Fruit fly (Drosophila melanogaster): ENCODE data around the gene Eip74EF.

Eip74EF gene

DNA sequence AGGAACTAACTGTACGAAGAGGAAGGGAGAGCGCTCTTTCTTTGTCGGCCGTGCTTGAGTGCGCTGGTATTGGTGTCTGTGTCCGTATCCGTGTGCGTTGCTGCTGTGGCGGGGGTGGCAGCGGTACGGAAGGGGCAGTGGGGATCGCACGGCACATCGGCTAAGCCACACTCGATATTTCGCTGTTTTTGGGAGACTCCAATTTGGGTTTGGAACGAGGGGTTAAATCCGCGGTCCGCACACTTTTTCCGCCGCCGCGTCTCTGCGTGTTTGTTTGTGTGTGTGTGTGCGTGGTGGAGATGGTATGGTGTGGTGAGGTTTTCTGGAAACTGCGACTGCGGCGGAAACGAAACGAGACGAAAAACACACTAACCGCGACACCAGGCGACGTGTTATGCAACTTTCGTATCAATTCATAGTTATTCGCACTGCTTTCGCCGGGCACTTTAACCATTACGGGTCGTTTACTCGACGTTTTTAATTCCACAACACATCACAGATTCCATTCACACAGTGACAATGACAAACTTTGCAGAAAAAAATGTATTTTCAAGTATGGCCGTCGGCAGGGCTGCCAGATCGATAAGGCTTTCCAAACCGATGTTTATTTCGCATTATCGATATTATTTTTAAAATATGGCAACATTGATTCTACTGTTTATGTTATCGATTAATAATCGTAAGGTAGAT is 61.8 kb downstream of the Eip74EF start, which contains the start of gene CycT (continued):
- TF ChIP-seq dati (GFP tag; IDR thresholded peaks at IDR 0.05), result no peak
- no peak for TF ChIP-seq bigmax (GFP tag; optimal IDR thresholded peaks at IDR 0.05)
- peak; percentile 82 for TF ChIP-seq Doc3 (GFP tag; IDR thresholded peaks at IDR 0.05; ENCODE audit: partially characterized antibody)
- no peak for TF ChIP-seq Dip3 (GFP tag; optimal IDR thresholded peaks at IDR 0.05)
- TF ChIP-seq BEAF-32 (GFP tag; optimal IDR thresholded peaks at IDR 0.05), result peak; percentile 92
- TF ChIP-seq H2.0 (GFP tag; IDR thresholded peaks at IDR 0.05), result no peak
- peak; percentile 0 for TF ChIP-seq Mad (GFP tag; optimal IDR thresholded peaks at IDR 0.05)
- peak; percentile 50 for TF ChIP-seq CG13894 (tag; optimal IDR thresholded peaks at IDR 0.05)
- peak; percentile 58; the same call in 2 of the 3 replicates for TF ChIP-seq CG17361 (GFP tag; IDR thresholded peaks at IDR 0.05)
- no peak for TF ChIP-seq slou (GFP tag; optimal IDR thresholded peaks at IDR 0.05)
- TF ChIP-seq CG7556 (GFP tag; optimal IDR thresholded peaks at IDR 0.05), result peak; percentile 46
- TF ChIP-seq Ptx1 (GFP tag; IDR thresholded peaks at IDR 0.05), result no peak
- TF ChIP-seq Nf-YB (GFP tag; optimal IDR thresholded peaks at IDR 0.05), result no peak
- peak; percentile 66 for TF ChIP-seq CG10267 (tag; optimal IDR thresholded peaks at IDR 0.05)
- TF ChIP-seq Lpt (GFP tag; optimal IDR thresholded peaks at IDR 0.05), result no peak
- no peak for TF ChIP-seq CG4360 (GFP tag; IDR thresholded peaks at IDR 0.05)
- no peak for TF ChIP-seq tin (GFP tag; optimal IDR thresholded peaks at IDR 0.05)
- peak; percentile 54 for TF ChIP-seq CG13624 (GFP tag; optimal IDR thresholded peaks at IDR 0.05)
- no peak for TF ChIP-seq CG2120 (GFP tag; optimal IDR thresholded peaks at IDR 0.05)
- TF ChIP-seq CG17359 (tag; optimal IDR thresholded peaks at IDR 0.05), result peak; percentile 15
- TF ChIP-seq CG17802 (tag; optimal IDR thresholded peaks at IDR 0.05), result peak; percentile 32
- TF ChIP-seq p53 (GFP tag; optimal IDR thresholded peaks at IDR 0.05), result peak; percentile 30
- no peak; the same call in 1 of the 2 replicates for TF ChIP-seq nerfin-2 (GFP tag; IDR thresholded peaks at IDR 0.05; ENCODE audit: partially characterized antibody)
- TF ChIP-seq HLH4C (GFP tag; IDR thresholded peaks at IDR 0.05; ENCODE audit: partially characterized antibody), result peak; percentile 89
- no peak for TF ChIP-seq pan (optimal IDR thresholded peaks at IDR 0.05)
- TF ChIP-seq pan (GFP tag; optimal IDR thresholded peaks at IDR 0.05 in 1 of 2, IDR thresholded peaks at IDR 0.05 in 1 of 2), result peak in 1 of 2 experiments; percentile 18
- TF ChIP-seq repo (GFP tag; optimal IDR thresholded peaks at IDR 0.05), result no peak
- no peak for TF ChIP-seq gce (GFP tag; IDR thresholded peaks at IDR 0.05)
- no peak for TF ChIP-seq lab (GFP tag; optimal IDR thresholded peaks at IDR 0.05)
- TF ChIP-seq Meics (GFP tag; optimal IDR thresholded peaks at IDR 0.05), result peak; percentile 63
- no peak for TF ChIP-seq aop (GFP tag; IDR thresholded peaks at IDR 0.05)
- no peak for TF ChIP-seq az2 (GFP tag; optimal IDR thresholded peaks at IDR 0.05)
- no peak for TF ChIP-seq CG16779 (GFP tag; IDR thresholded peaks at IDR 0.05)
- peak; percentile 1 for TF ChIP-seq salm (tag; optimal IDR thresholded peaks at IDR 0.05)
- no peak for TF ChIP-seq CG18599 (GFP tag; optimal IDR thresholded peaks at IDR 0.05)
- TF ChIP-seq CG15601 (tag; optimal IDR thresholded peaks at IDR 0.05), result peak; percentile 60
- TF ChIP-seq CG9215 (GFP tag; IDR thresholded peaks at IDR 0.05), result no peak
- no peak for TF ChIP-seq Doc2 (GFP tag; IDR thresholded peaks at IDR 0.05)
- peak; percentile 73 for TF ChIP-seq CG6854 (GFP tag; optimal IDR thresholded peaks at IDR 0.05)
- TF ChIP-seq CoRest (tag; optimal IDR thresholded peaks at IDR 0.05), result peak; percentile 23
- no peak for TF ChIP-seq stc (GFP tag; IDR thresholded peaks at IDR 0.05)
- peak; percentile 62 for TF ChIP-seq odd (GFP tag; optimal IDR thresholded peaks at IDR 0.05)
- no peak for TF ChIP-seq Gsc (GFP tag; IDR thresholded peaks at IDR 0.05)
- TF ChIP-seq gfzf (GFP tag; optimal IDR thresholded peaks at IDR 0.05), result peak; percentile 37
- TF ChIP-seq CG7963 (GFP tag; IDR thresholded peaks at IDR 0.05; ENCODE audit: partially characterized antibody), result peak; percentile 88
- TF ChIP-seq CG12769 (tag; optimal IDR thresholded peaks at IDR 0.05), result peak; percentile 16
- no peak for TF ChIP-seq Sox102F (GFP tag; optimal IDR thresholded peaks at IDR 0.05)
- no peak for TF ChIP-seq CG11723 (GFP tag; optimal IDR thresholded peaks at IDR 0.05)
- TF ChIP-seq MBD-R2 (GFP tag; IDR thresholded peaks at IDR 0.05), result peak; percentile 26; the same call in 1 of the 2 replicates
- peak; percentile 13 for TF ChIP-seq Side (GFP tag; optimal IDR thresholded peaks at IDR 0.05)
